Worm (Caenorhabditis elegans): ENCODE results near the gene Y110A2AL.9.

- TF ChIP-seq nhr-237 (tag; optimal IDR thresholded peaks at IDR 0.05) (no peak), snpc-4 (tag; optimal IDR thresholded peaks at IDR 0.05) (peak; percentile 60), ama-1 (optimal IDR thresholded peaks at IDR 0.05) (no peak), unc-62 (GFP tag; optimal IDR thresholded peaks at IDR 0.05) (no peak), nhr-12 (tag; optimal IDR thresholded peaks at IDR 0.05) (peak; percentile 56), fos-1 (tag; optimal IDR thresholded peaks at IDR 0.05) (peak; percentile 85), nhr-129 (tag; optimal IDR thresholded peaks at IDR 0.05) (peak; percentile 63), nhr-23 (tag; optimal IDR thresholded peaks at IDR 0.05) (no peak), mab-5 (tag; optimal IDR thresholded peaks at IDR 0.05) (peak; percentile 61), alr-1 (tag; optimal IDR thresholded peaks at IDR 0.05) (no peak), unc-55 (GFP tag; optimal IDR thresholded peaks at IDR 0.05) (peak; percentile 94), aly-2 (tag; optimal IDR thresholded peaks at IDR 0.05) (no peak), ZK546.5 (tag; optimal IDR thresholded peaks at IDR 0.05) (no peak), F13H6.1 (tag; optimal IDR thresholded peaks at IDR 0.05) (peak; percentile 90)
These were observed 22.7 kb upstream of the Y110A2AL.9 start, which contains the start of gene pinn-1 for ce11 chrII:2888957-2889630.
